Worm (Caenorhabditis elegans) whole organism, young adult: ENCODE results near the gene C27C12.3.

Experiments used
- B0035.1 ChIP-seq: sonication (generic microtip); optimal IDR thresholded peaks from 2 replicates; lab custom pipeline; 2016; ENCODE audit warnings: missing genetic modification characterization, mild to moderate bottlenecking, missing compliant biosample characterization, missing genotype, missing genetic modification reagents
- F33H1.4 ChIP-seq: fragments of 200-800 bp; sonication (Bioruptor generic); IDR thresholded peaks from 2 replicates; pipeline ENCODE4 v1.3.6; 2022; ENCODE audit warnings: missing genetic modification reagents, missing genetic modification characterization, missing compliant biosample characterization
- T26A5.8 ChIP-seq: sonication (generic microtip); optimal IDR thresholded peaks from 2 replicates; lab custom pipeline; 2016; ENCODE audit warnings: missing genetic modification characterization, missing compliant biosample characterization
- Y53F4B.3 ChIP-seq: fragments of 200-800 bp; sonication (Bioruptor generic); IDR thresholded peaks from 2 replicates; pipeline ENCODE4 v1.3.6; 2022; ENCODE audit warnings: missing genetic modification reagents, missing genetic modification characterization, missing compliant biosample characterization
- Y56A3A.18 ChIP-seq: fragments of 200-800 bp; sonication (Bioruptor generic); IDR thresholded peaks from 2 replicates; pipeline ENCODE4 v1.3.6; 2022; ENCODE audit warnings: missing genetic modification reagents, missing genetic modification characterization, missing compliant biosample characterization
- Y95B8A.8 ChIP-seq: fragments of 200-800 bp; sonication (Bioruptor generic); IDR thresholded peaks from 2 replicates; pipeline ENCODE4 v1.3.6; 2022; ENCODE audit warnings: missing genetic modification reagents, missing genetic modification characterization, missing compliant biosample characterization
- akir-1 ChIP-seq: fragments of 200-800 bp; sonication (Bioruptor generic); optimal IDR thresholded peaks from 2 replicates; lab custom pipeline; 2018; ENCODE audit warnings: mild to moderate bottlenecking, missing genetic modification characterization, moderate library complexity, missing compliant biosample characterization
- athp-1 ChIP-seq: sonication (generic microtip); optimal IDR thresholded peaks from 2 replicates; lab custom pipeline; 2017; ENCODE audit warnings: mild to moderate bottlenecking, missing genetic modification characterization, missing compliant biosample characterization
- ccch-3 ChIP-seq: fragments of 200-800 bp; sonication (Bioruptor generic); optimal IDR thresholded peaks from 2 replicates; lab custom pipeline; 2018; ENCODE audit warnings: mild to moderate bottlenecking, missing genetic modification characterization, missing compliant biosample characterization
- cebp-2 ChIP-seq: fragments of 200-800 bp; sonication (Bioruptor generic); IDR thresholded peaks from 2 replicates; pipeline ENCODE4 v1.3.6; 2022; ENCODE audit warnings: missing genetic modification characterization, missing compliant biosample characterization
- ceh-100 ChIP-seq: fragments of 200-800 bp; sonication (Bioruptor generic); IDR thresholded peaks from 2 replicates; pipeline ENCODE4 v1.3.6; 2022; ENCODE audit warnings: missing genetic modification reagents, missing genetic modification characterization, missing compliant biosample characterization
- ceh-91 ChIP-seq: fragments of 200-800 bp; sonication (Bioruptor generic); IDR thresholded peaks from 2 replicates; pipeline ENCODE4 v1.3.6; 2022; ENCODE audit warnings: missing genetic modification reagents, missing genetic modification characterization, missing compliant biosample characterization
- dox-1 ChIP-seq: fragments of 200-800 bp; sonication (Bioruptor generic); IDR thresholded peaks from 2 replicates; pipeline ENCODE4 v1.3.6; 2022; ENCODE audit warnings: missing genetic modification reagents, missing genetic modification characterization, missing compliant biosample characterization
- dpl-1 ChIP-seq: fragments of 150-350 bp; optimal IDR thresholded peaks from 2 replicates; lab custom pipeline; 2014; ENCODE audit warnings: missing biosample characterization, missing genetic modification reagents, missing genetic modification characterization
- egl-18 ChIP-seq: fragments of 200-800 bp; sonication (Bioruptor generic); IDR thresholded peaks from 2 replicates; pipeline ENCODE4 v1.3.6; 2022; ENCODE audit warnings: missing genetic modification reagents, missing genetic modification characterization, missing compliant biosample characterization
- egl-44 ChIP-seq: fragments of 200-800 bp; sonication (Bioruptor generic); IDR thresholded peaks from 2 replicates; pipeline ENCODE4 v1.3.6; 2022; ENCODE audit warnings: missing genetic modification reagents, missing genetic modification characterization, missing compliant biosample characterization
- egrh-3 ChIP-seq: fragments of 200-800 bp; sonication (Bioruptor generic); IDR thresholded peaks from 2 replicates; pipeline ENCODE4 v1.3.6; 2022; ENCODE audit warnings: missing genetic modification reagents, missing genetic modification characterization, missing compliant biosample characterization
- hmg-20 ChIP-seq: fragments of 200-800 bp; sonication (Bioruptor generic); IDR thresholded peaks from 2 replicates; pipeline ENCODE4 v1.3.6; 2022; ENCODE audit warnings: missing genetic modification reagents, missing genetic modification characterization, missing compliant biosample characterization
- hsf-1 ChIP-seq: fragments of 200-800 bp; sonication (Bioruptor generic); IDR thresholded peaks from 2 replicates; pipeline ENCODE4 v1.3.6; 2022; ENCODE audit warnings: missing genetic modification reagents, missing genetic modification characterization, missing compliant biosample characterization
- lag-1 ChIP-seq: fragments of 200-800 bp; sonication (Bioruptor generic); IDR thresholded peaks from 2 replicates; pipeline ENCODE4 v1.3.6; 2022; ENCODE audit warnings: missing genetic modification reagents, missing genetic modification characterization, missing compliant biosample characterization
- let-607 ChIP-seq, 2 experiments: fragments of 200-800 bp in 1 of 2; sonication (Bioruptor generic) in 1 of 2; sonication (generic microtip) in 1 of 2; optimal IDR thresholded peaks; 2 replicates each; lab custom pipeline; 2016 to 2018; ENCODE audit warnings: mild to moderate bottlenecking in 2 of 2, missing compliant biosample characterization in 2 of 2, missing genetic modification characterization in 2 of 2, moderate library complexity in 2 of 2, missing genotype in 1 of 2
- lin-26 ChIP-seq: fragments of 200-800 bp; sonication (Bioruptor generic); IDR thresholded peaks from 2 replicates; pipeline ENCODE4 v1.3.6; 2022; ENCODE audit warnings: missing genetic modification reagents, missing genetic modification characterization, missing compliant biosample characterization
- lin-54 ChIP-seq: fragments of 200-800 bp; sonication (Bioruptor generic); optimal IDR thresholded peaks from 2 replicates; lab custom pipeline; 2018; ENCODE audit warnings: mild to moderate bottlenecking, missing genetic modification characterization, missing compliant biosample characterization
- lsl-1 ChIP-seq: fragments of 200-800 bp; sonication (Bioruptor generic); optimal IDR thresholded peaks from 2 replicates; lab custom pipeline; 2018; ENCODE audit warnings: mild to moderate bottlenecking, missing genetic modification characterization, moderate library complexity, missing compliant biosample characterization
- madf-3 ChIP-seq: fragments of 200-800 bp; sonication (Bioruptor generic); IDR thresholded peaks from 2 replicates; pipeline ENCODE4 v1.3.6; 2022; ENCODE audit warnings: missing genetic modification reagents, missing genetic modification characterization, missing compliant biosample characterization
- madf-6 ChIP-seq: fragments of 200-800 bp; sonication (Bioruptor generic); IDR thresholded peaks from 2 replicates; pipeline ENCODE4 v1.3.6; 2022; ENCODE audit warnings: missing genetic modification reagents, missing genetic modification characterization, missing compliant biosample characterization
- mcd-1 ChIP-seq: fragments of 200-800 bp; sonication (Bioruptor generic); IDR thresholded peaks from 2 replicates; pipeline ENCODE4 v1.3.6; 2022; ENCODE audit warnings: missing genetic modification reagents, missing genetic modification characterization, missing compliant biosample characterization
- nfyb-1 ChIP-seq: fragments of 200-800 bp; sonication (Bioruptor generic); IDR thresholded peaks from 2 replicates; pipeline ENCODE4 v1.3.6; 2022; ENCODE audit warnings: missing genetic modification reagents, missing genetic modification characterization, missing compliant biosample characterization
- pha-4 ChIP-seq: fragments of 150-350 bp; sonication (generic microtip); optimal IDR thresholded peaks from 2 replicates; lab custom pipeline; 2014; ENCODE audit warnings: missing biosample characterization, missing genetic modification reagents, missing genetic modification characterization
- rcor-1 ChIP-seq: fragments of 200-800 bp; sonication (Bioruptor generic); IDR thresholded peaks from 2 replicates; pipeline ENCODE4 v1.3.6; 2022; ENCODE audit warnings: missing genetic modification reagents, missing genetic modification characterization, missing compliant biosample characterization
- sdz-38 ChIP-seq: sonication (generic microtip); optimal IDR thresholded peaks from 2 replicates; lab custom pipeline; 2016; ENCODE audit warnings: missing genotype, missing genetic modification characterization, missing compliant biosample characterization
- snpc-3.4 ChIP-seq: sonication (generic microtip); optimal IDR thresholded peaks from 2 replicates; lab custom pipeline; 2017; ENCODE audit warnings: missing genetic modification characterization, mild to moderate bottlenecking, missing compliant biosample characterization, antibody characterized with exemption, moderate library complexity, missing genotype, missing genetic modification reagents
- somi-1 ChIP-seq: fragments of 200-800 bp; sonication (Bioruptor generic); optimal IDR thresholded peaks from 2 replicates; lab custom pipeline; 2018; ENCODE audit warnings: mild to moderate bottlenecking, missing genetic modification characterization, missing compliant biosample characterization
- zfh-2 ChIP-seq: fragments of 200-800 bp; sonication (Bioruptor generic); conservative IDR thresholded peaks from 2 replicates; pipeline ENCODE4 v1.3.6; 2022; ENCODE audit warnings: missing genetic modification reagents, missing genetic modification characterization, missing compliant biosample characterization
- ztf-18 ChIP-seq: sonication (generic microtip); optimal IDR thresholded peaks from 2 replicates; lab custom pipeline; 2016; ENCODE audit warnings: missing genotype, mild to moderate bottlenecking, missing genetic modification characterization, missing compliant biosample characterization
- ztf-22 ChIP-seq: fragments of 200-800 bp; sonication (Bioruptor generic); optimal IDR thresholded peaks from 2 replicates; lab custom pipeline; 2018; ENCODE audit warnings: mild to moderate bottlenecking, missing genetic modification characterization, moderate library complexity, missing compliant biosample characterization
- ztf-26 ChIP-seq: sonication (generic microtip); optimal IDR thresholded peaks from 2 replicates; lab custom pipeline; 2017; ENCODE audit warnings: missing genetic modification characterization, missing compliant biosample characterization

C27C12.3 gene

ce11 chrX:14885855-14886254 is 20.2 kb upstream of the C27C12.3 start:
- TF ChIP-seq Y56A3A.18 (GFP tag; lab: Robert Waterston, UW) (no peak), lin-54 (GFP tag; lab: Kevin White, UChicago) (no peak), Y95B8A.8 (GFP tag; lab: Robert Waterston, UW) (no peak), ccch-3 (no peak), nfyb-1 (GFP tag; lab: Robert Waterston, UW) (no peak), ztf-18 (tag; lab: Kevin White, UChicago) (no peak)

- TF ChIP-seq snpc-3.4 (tag; lab: Kevin White, UChicago) (no peak), nfyb-1 (GFP tag; lab: Robert Waterston, UW) (no peak), cebp-2 (GFP tag; lab: Robert Waterston, UW) (no peak), somi-1 (GFP tag; lab: Kevin White, UChicago) (no peak), sdz-38 (tag; lab: Kevin White, UChicago) (no peak), Y56A3A.18 (GFP tag; lab: Robert Waterston, UW) (no peak), let-607 (tag; optimal IDR thresholded peaks at IDR 0.05; lab: Kevin White, UChicago) (no peak), lin-26 (GFP tag; lab: Robert Waterston, UW) (no peak), F33H1.4 (GFP tag; lab: Robert Waterston, UW) (no peak), mcd-1 (GFP tag; lab: Robert Waterston, UW) (no peak), B0035.1 (tag; lab: Kevin White, UChicago) (no peak), pha-4 (tag; lab: Kevin White, UChicago) (no peak), dpl-1 (GFP tag; lab: Kevin White, UChicago) (no peak), athp-1 (tag; lab: Kevin White, UChicago) (no peak)
These were observed 15.5 kb upstream of the C27C12.3 start, which contains the start of gene flp-8 for ce11 chrX:14881119-14881518. Gene flp-8 (plus strand): TSS chrX:14881419.

- no peak for TF ChIP-seq lsl-1 (GFP tag; lab: Kevin White, UChicago)
- peak; percentile 64 for TF ChIP-seq zfh-2 (GFP tag; lab: Robert Waterston, UW)
- TF ChIP-seq nfyb-1 (GFP tag; lab: Robert Waterston, UW), result 0 out of 2 replicates have a peak, but pooled peaks have one; percentile 7
- TF ChIP-seq madf-3 (GFP tag; lab: Robert Waterston, UW), result no peak
- TF ChIP-seq ztf-22 (GFP tag; lab: Kevin White, UChicago), result no peak
- TF ChIP-seq ceh-91 (GFP tag; lab: Robert Waterston, UW), result no peak
- peak; percentile 26; the same call in 1 of the 2 replicates for TF ChIP-seq egrh-3 (GFP tag; lab: Robert Waterston, UW)
- no peak for TF ChIP-seq madf-6 (GFP tag; lab: Robert Waterston, UW)
- TF ChIP-seq ztf-26 (tag; lab: Kevin White, UChicago), result no peak
- TF ChIP-seq Y56A3A.18 (GFP tag; lab: Robert Waterston, UW), result peak; percentile 43; the same call in 1 of the 2 replicates
- TF ChIP-seq hmg-20 (GFP tag; lab: Robert Waterston, UW), result no peak
- TF ChIP-seq akir-1 (GFP tag; lab: Kevin White, UChicago), result no peak
- 0 out of 2 replicates have a peak, but pooled peaks have one; percentile 26 for TF ChIP-seq rcor-1
- no peak for TF ChIP-seq Y53F4B.3 (GFP tag; lab: Robert Waterston, UW)
- TF ChIP-seq ceh-100 (GFP tag; lab: Robert Waterston, UW), result no peak
- TF ChIP-seq egl-18 (GFP tag; lab: Robert Waterston, UW), result no peak
- no peak for TF ChIP-seq T26A5.8
- no peak for TF ChIP-seq dpl-1 (GFP tag; lab: Kevin White, UChicago)
- TF ChIP-seq lag-1 (GFP tag; lab: Robert Waterston, UW), result no peak
- TF ChIP-seq egl-44 (GFP tag; lab: Robert Waterston, UW), result no peak
- 0 out of 2 replicates have a peak, but pooled peaks have one; percentile 7 for TF ChIP-seq hsf-1 (GFP tag; lab: Robert Waterston, UW)
- 0 out of 2 replicates have a peak, but pooled peaks have one; percentile 19 for TF ChIP-seq dox-1
These were observed 12.0 kb upstream of the C27C12.3 start for ce11 chrX:14877691-14878090.
